Worm (Caenorhabditis elegans) whole organism, mixed stage, embryonic: ENCODE results near the gene cal-8.

ENCODE experiments used
- M03D4.4 ChIP-seq: sonication (generic microtip); optimal IDR thresholded peaks from 2 replicates; lab custom pipeline; 2017; ENCODE audit warnings: mild to moderate bottlenecking, missing genetic modification characterization, missing compliant biosample characterization
- bed-3 ChIP-seq: fragments of 200-800 bp; sonication (Bioruptor generic); optimal IDR thresholded peaks from 3 replicates; lab custom pipeline; 2018; ENCODE audit warnings: mild to moderate bottlenecking, missing genetic modification characterization, moderate library complexity, missing compliant biosample characterization
- blmp-1 ChIP-seq: fragments of 150-350 bp; optimal IDR thresholded peaks from 2 replicates; lab custom pipeline; 2014; ENCODE audit warnings: missing biosample characterization, missing genetic modification characterization
- ceh-39 ChIP-seq: fragments of 150-350 bp; optimal IDR thresholded peaks from 2 replicates; lab custom pipeline; 2014; ENCODE audit warnings: missing biosample characterization, missing genetic modification characterization
- ces-1 ChIP-seq: fragments of 150-350 bp; optimal IDR thresholded peaks from 2 replicates; lab custom pipeline; 2014; ENCODE audit warnings: missing biosample characterization, missing genetic modification reagents, missing genetic modification characterization
- cnd-1 ChIP-seq: fragments of 200-800 bp; sonication (Bioruptor generic); optimal IDR thresholded peaks from 2 replicates; lab custom pipeline; 2018; ENCODE audit warnings: mild to moderate bottlenecking, missing genetic modification characterization, missing compliant biosample characterization
- drap-1 ChIP-seq: fragments of 200-800 bp; sonication (Bioruptor generic); optimal IDR thresholded peaks from 3 replicates; lab custom pipeline; 2018; ENCODE audit warnings: mild to moderate bottlenecking, missing genetic modification characterization, missing compliant biosample characterization
- elt-1 ChIP-seq: sonication (generic microtip); optimal IDR thresholded peaks from 2 replicates; lab custom pipeline; 2017; ENCODE audit warnings: missing genetic modification characterization, mild to moderate bottlenecking, missing compliant biosample characterization, antibody characterized with exemption, moderate library complexity, borderline replicate concordance; ENCODE audit not compliant: insufficient read depth
- elt-3 ChIP-seq: fragments of 150-350 bp; optimal IDR thresholded peaks from 2 replicates; lab custom pipeline; 2014; ENCODE audit warnings: missing biosample characterization, missing genetic modification characterization
- flh-1 ChIP-seq: fragments of 200-800 bp; sonication (Bioruptor generic); optimal IDR thresholded peaks from 2 replicates; lab custom pipeline; 2018; ENCODE audit warnings: mild to moderate bottlenecking, missing genetic modification characterization, moderate library complexity, missing compliant biosample characterization
- ham-2 ChIP-seq: fragments of 200-800 bp; sonication (Bioruptor generic); optimal IDR thresholded peaks from 2 replicates; lab custom pipeline; 2018; ENCODE audit warnings: mild to moderate bottlenecking, missing genetic modification characterization, missing compliant biosample characterization
- hlh-1 ChIP-seq: fragments of 150-350 bp; optimal IDR thresholded peaks from 2 replicates; lab custom pipeline; 2014; ENCODE audit warnings: missing biosample characterization, missing genetic modification reagents, missing genetic modification characterization
- lin-13 ChIP-seq: fragments of 150-350 bp; optimal IDR thresholded peaks from 2 replicates; lab custom pipeline; 2014; ENCODE audit warnings: missing biosample characterization, missing genetic modification characterization
- lin-32 ChIP-seq: fragments of 200-800 bp; sonication (Bioruptor generic); optimal IDR thresholded peaks from 2 replicates; lab custom pipeline; 2018; ENCODE audit warnings: mild to moderate bottlenecking, missing genetic modification characterization, missing compliant biosample characterization
- lsy-2 ChIP-seq: fragments of 150-350 bp; optimal IDR thresholded peaks from 2 replicates; lab custom pipeline; 2014; ENCODE audit warnings: missing biosample characterization, missing genetic modification characterization
- mab-5 ChIP-seq: fragments of 150-350 bp; optimal IDR thresholded peaks from 2 replicates; lab custom pipeline; 2014; ENCODE audit warnings: missing biosample characterization, missing genetic modification characterization
- mep-1 ChIP-seq: fragments of 150-350 bp; optimal IDR thresholded peaks from 2 replicates; lab custom pipeline; 2017; ENCODE audit warnings: missing biosample characterization, missing genetic modification reagents, missing genetic modification characterization, inconsistent platforms
- mls-2 ChIP-seq: sonication (generic microtip); optimal IDR thresholded peaks from 2 replicates; lab custom pipeline; 2016; ENCODE audit warnings: mild to moderate bottlenecking, missing genetic modification characterization, moderate library complexity, missing compliant biosample characterization
- nhr-12 ChIP-seq: fragments of 150-350 bp; optimal IDR thresholded peaks from 2 replicates; lab custom pipeline; 2014; ENCODE audit warnings: missing biosample characterization, missing genetic modification characterization
- nhr-237 ChIP-seq: fragments of 150-350 bp; optimal IDR thresholded peaks from 2 replicates; lab custom pipeline; 2014; ENCODE audit warnings: missing biosample characterization, missing genetic modification characterization
- nhr-28 ChIP-seq: fragments of 150-350 bp; optimal IDR thresholded peaks from 2 replicates; lab custom pipeline; 2014; ENCODE audit warnings: missing biosample characterization, missing genetic modification characterization
- nhr-76 ChIP-seq: sonication (generic microtip); optimal IDR thresholded peaks from 2 replicates; lab custom pipeline; 2017; ENCODE audit warnings: missing biosample characterization, missing genetic modification characterization
- pha-4 ChIP-seq: fragments of 150-350 bp; optimal IDR thresholded peaks from 2 replicates; lab custom pipeline; 2018; ENCODE audit warnings: missing biosample characterization, missing genetic modification reagents, missing genetic modification characterization
- sem-2 ChIP-seq: fragments of 200-800 bp; sonication (Bioruptor generic); optimal IDR thresholded peaks from 2 replicates; lab custom pipeline; 2018; ENCODE audit warnings: mild to moderate bottlenecking, missing genetic modification characterization, missing compliant biosample characterization
- snpc-4 ChIP-seq: fragments of 150-350 bp; optimal IDR thresholded peaks from 2 replicates; lab custom pipeline; 2014; ENCODE audit warnings: missing biosample characterization, missing genetic modification characterization
- sptf-1 ChIP-seq: sonication (generic microtip); optimal IDR thresholded peaks from 2 replicates; lab custom pipeline; 2017; ENCODE audit warnings: mild to moderate bottlenecking, missing genetic modification characterization, moderate library complexity, missing compliant biosample characterization
- tbx-8 ChIP-seq: fragments of 200-800 bp; sonication (Bioruptor generic); optimal IDR thresholded peaks from 2 replicates; lab custom pipeline; 2018; ENCODE audit warnings: mild to moderate bottlenecking, missing genetic modification characterization, moderate library complexity, missing compliant biosample characterization
- unc-120 ChIP-seq: sonication (generic microtip); optimal IDR thresholded peaks from 2 replicates; lab custom pipeline; 2017; ENCODE audit warnings: missing genetic modification characterization, missing compliant biosample characterization; ENCODE audit not compliant: poor library complexity, severe bottlenecking
- unc-39 ChIP-seq: fragments of 150-350 bp; optimal IDR thresholded peaks from 2 replicates; lab custom pipeline; 2014; ENCODE audit warnings: missing biosample characterization, missing genetic modification characterization
- unc-62 ChIP-seq: fragments of 150-350 bp; optimal IDR thresholded peaks from 2 replicates; lab custom pipeline; 2014; ENCODE audit warnings: missing biosample characterization, missing genetic modification reagents, missing genetic modification characterization
- zip-8 ChIP-seq: fragments of 150-350 bp; optimal IDR thresholded peaks from 2 replicates; lab custom pipeline; 2014; ENCODE audit warnings: missing biosample characterization, missing genetic modification characterization
- ztf-11 ChIP-seq: fragments of 150-350 bp; optimal IDR thresholded peaks from 2 replicates; lab custom pipeline; 2014; ENCODE audit warnings: missing biosample characterization, missing genetic modification characterization

Gene cal-8

DNA sequence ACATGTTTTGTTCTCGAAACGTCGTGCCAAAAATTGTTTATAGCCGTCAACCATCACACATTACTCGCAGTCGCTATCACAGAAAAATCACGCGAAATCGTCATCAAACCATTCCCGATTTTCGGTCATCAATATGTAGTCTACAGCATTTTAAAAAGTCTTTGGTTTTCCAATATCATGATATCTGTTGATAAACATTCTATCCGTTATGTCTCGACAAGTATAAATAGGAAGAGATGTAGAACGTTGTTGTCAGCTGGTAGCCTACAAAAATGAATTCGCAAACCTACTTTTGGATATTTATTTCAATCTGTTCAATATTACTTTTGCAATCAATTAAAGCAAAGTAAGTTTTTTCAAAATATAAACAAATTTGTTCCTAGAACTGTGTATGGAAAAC, 14.5 kb upstream of the cal-8 start, which contains the start of gene F12A10.1:
TSS of gene F12A10.1 (plus strand) at position 166 of the 400 bp plus-strand sequence.
- no peak for TF ChIP-seq lin-32 (GFP tag; lab: Kevin White, UChicago)
- no peak for TF ChIP-seq snpc-4 (tag; lab: Kevin White, UChicago)
- no peak for TF ChIP-seq nhr-76 (tag; lab: Kevin White, UChicago)

DNA sequence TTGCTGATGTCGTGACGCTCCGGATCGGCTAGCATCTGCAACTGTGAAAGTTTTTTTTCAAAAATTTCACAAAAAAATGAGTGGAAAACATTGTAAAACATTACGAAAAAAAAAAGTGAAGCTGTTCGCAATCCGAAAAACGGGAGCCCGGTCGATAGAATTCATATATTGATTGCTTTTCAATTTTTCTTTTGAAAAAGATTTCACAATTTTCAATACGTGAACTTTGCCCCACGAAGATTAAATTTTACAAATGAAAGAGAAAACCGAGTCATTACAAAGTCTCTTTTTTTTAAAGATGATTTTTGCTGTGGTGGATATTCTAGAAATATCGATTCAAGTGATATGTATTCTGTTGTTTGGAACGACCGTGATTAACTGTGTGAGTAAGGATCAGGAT, 12.6 kb upstream of the cal-8 start, which contains the start of gene F12A10.6:
TSS of gene F12A10.6 (minus strand) at position 101 of the 400 bp plus-strand sequence.
- TF ChIP-seq unc-120 = no peak
- TF ChIP-seq nhr-28 (tag; lab: Kevin White, UChicago) = no peak
- TF ChIP-seq lin-32 (GFP tag; lab: Kevin White, UChicago) = no peak
- TF ChIP-seq pha-4 (tag; lab: Kevin White, UChicago) = no peak
- TF ChIP-seq ham-2 (GFP tag; lab: Kevin White, UChicago) = no peak
- no peak for TF ChIP-seq sptf-1 (tag; lab: Kevin White, UChicago)
- TF ChIP-seq tbx-8 = no peak
- no peak for TF ChIP-seq lsy-2 (tag; lab: Kevin White, UChicago)
- no peak for TF ChIP-seq drap-1 (GFP tag; lab: Kevin White, UChicago)
- no peak for TF ChIP-seq hlh-1
- no peak for TF ChIP-seq mls-2
- TF ChIP-seq nhr-12 (tag; lab: Kevin White, UChicago) = no peak
- TF ChIP-seq flh-1 (GFP tag; lab: Kevin White, UChicago) = no peak
- TF ChIP-seq ces-1 (GFP tag; lab: Kevin White, UChicago) = no peak
- TF ChIP-seq nhr-237 (tag; lab: Kevin White, UChicago) = no peak
- TF ChIP-seq bed-3 = no peak
- TF ChIP-seq mep-1 (tag; lab: Kevin White, UChicago) = no peak
- TF ChIP-seq nhr-76 (tag; lab: Kevin White, UChicago) = no peak
- TF ChIP-seq blmp-1 (tag; lab: Kevin White, UChicago) = no peak

DNA sequence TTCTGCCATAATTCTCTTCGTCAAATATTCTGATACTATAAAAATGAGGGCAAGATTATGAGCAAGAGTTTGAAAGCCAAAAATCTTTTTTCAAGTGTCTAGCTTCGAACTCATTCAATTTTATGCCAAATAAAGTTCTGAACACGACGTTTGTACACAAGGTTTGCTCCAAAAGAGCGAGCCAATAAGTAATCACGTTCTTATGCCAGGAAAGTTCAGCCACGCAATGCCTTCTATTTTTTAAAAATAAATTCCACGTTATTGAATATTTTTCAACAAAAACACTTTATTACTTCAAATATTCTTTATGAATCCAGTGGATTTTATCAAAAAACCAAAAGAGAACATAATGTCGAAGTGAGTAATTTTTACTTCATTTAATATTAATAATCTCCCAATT, 6.0 kb upstream of the cal-8 start, which contains the start of gene nep-5:
TSS of gene nep-5 (plus strand) at position 301 of the 400 bp plus-strand sequence.
- no peak for TF ChIP-seq ham-2 (GFP tag; lab: Kevin White, UChicago)
- no peak for TF ChIP-seq blmp-1 (tag; lab: Kevin White, UChicago)
- TF ChIP-seq unc-120 = no peak
- TF ChIP-seq drap-1 (GFP tag; lab: Kevin White, UChicago) = no peak
- TF ChIP-seq mep-1 (tag; lab: Kevin White, UChicago) = no peak
- TF ChIP-seq mab-5 = no peak
- no peak for TF ChIP-seq mls-2
- no peak for TF ChIP-seq unc-39 (tag; lab: Kevin White, UChicago)
- no peak for TF ChIP-seq tbx-8
- TF ChIP-seq snpc-4 (tag; lab: Kevin White, UChicago) = no peak
- TF ChIP-seq nhr-237 (tag; lab: Kevin White, UChicago) = no peak
- TF ChIP-seq nhr-28 (tag; lab: Kevin White, UChicago) = no peak
- TF ChIP-seq M03D4.4 (tag; lab: Kevin White, UChicago) = no peak
- TF ChIP-seq, all 35 proteins: peak for 0

DNA sequence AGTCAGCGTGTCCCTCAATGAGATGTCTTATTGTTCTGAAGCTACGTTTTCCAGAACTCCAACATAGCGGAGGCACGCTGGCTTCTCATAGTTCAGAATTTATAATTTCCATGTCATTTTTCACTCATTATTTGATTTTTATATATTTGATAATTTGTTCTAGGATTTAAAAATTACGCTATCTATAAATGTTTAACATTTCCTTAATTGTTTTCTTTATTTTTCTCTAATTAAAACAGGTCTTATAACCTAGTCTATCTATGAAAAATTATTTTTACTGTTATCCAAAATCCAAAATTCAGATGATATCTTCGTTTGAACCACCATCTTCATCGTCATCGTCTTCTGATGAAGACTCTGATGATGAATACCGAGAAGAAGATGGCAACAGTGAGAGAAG, 3.5 kb downstream of the cal-8 start, which contains the start of gene F56D1.1:
TSS of gene F56D1.1 (plus strand) at position 301 of the 400 bp plus-strand sequence.
- TF ChIP-seq elt-1 (tag; lab: Kevin White, UChicago) (no peak), mls-2 (no peak), bed-3 (no peak), pha-4 (tag; lab: Kevin White, UChicago) (no peak), M03D4.4 (tag; lab: Kevin White, UChicago) (no peak), elt-3 (tag; lab: Kevin White, UChicago) (no peak), sptf-1 (tag; lab: Kevin White, UChicago) (no peak), ces-1 (GFP tag; lab: Kevin White, UChicago) (no peak)

DNA sequence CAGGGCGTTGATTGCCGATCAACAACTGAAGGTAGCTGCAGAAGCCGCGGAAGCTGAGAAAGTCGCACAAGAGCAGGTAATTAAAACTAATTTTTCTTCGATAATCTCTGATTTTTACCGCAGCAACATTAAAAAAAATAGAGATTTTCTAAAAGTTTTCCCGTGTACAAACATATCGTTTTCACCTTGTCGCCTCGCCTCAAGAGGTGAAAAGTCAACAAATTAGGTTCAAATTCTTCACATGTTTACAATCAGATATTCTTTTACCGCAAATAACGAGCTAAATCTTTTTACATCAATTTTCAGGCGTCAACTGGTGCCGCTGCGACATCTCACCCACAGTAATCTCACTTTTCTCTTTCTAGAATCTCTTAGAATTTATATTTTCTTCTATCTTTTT, 6.9 kb downstream of the cal-8 start, which contains the start of gene ilcr-2:
TSS of gene ilcr-2 (plus strand) at position 301 of the 400 bp plus-strand sequence.
- TF ChIP-seq sem-2 (GFP tag; lab: Kevin White, UChicago) (no peak), elt-3 (tag; lab: Kevin White, UChicago) (no peak), elt-1 (tag; lab: Kevin White, UChicago) (no peak), ztf-11 (tag; lab: Kevin White, UChicago) (no peak), unc-120 (no peak), lsy-2 (tag; lab: Kevin White, UChicago) (no peak), ceh-39 (tag; lab: Kevin White, UChicago) (no peak), drap-1 (GFP tag; lab: Kevin White, UChicago) (no peak), unc-62 (GFP tag; lab: Kevin White, UChicago) (no peak), lin-32 (GFP tag; lab: Kevin White, UChicago) (no peak), zip-8 (tag; lab: Kevin White, UChicago) (no peak), tbx-8 (no peak), lin-13 (tag; lab: Kevin White, UChicago) (no peak), nhr-76 (tag; lab: Kevin White, UChicago) (no peak), mls-2 (no peak), blmp-1 (tag; lab: Kevin White, UChicago) (no peak), cnd-1 (no peak)
